Worm (Caenorhabditis elegans): ENCODE data around the gene Y17G7B.20.

The Y17G7B.20 gene

ce11 chrII:11960596-11961217, 18.9 kb downstream of the Y17G7B.20 start:
- TF ChIP-seq T22C8.4 (GFP tag; IDR thresholded peaks at IDR 0.05), result peak; percentile 99
- peak; percentile 99 for TF ChIP-seq ztf-23 (GFP tag; IDR thresholded peaks at IDR 0.05)
- TF ChIP-seq cog-1 (tag; optimal IDR thresholded peaks at IDR 0.05), result peak; percentile 100
- peak; percentile 100 for TF ChIP-seq tab-1 (GFP tag; IDR thresholded peaks at IDR 0.05)
- TF ChIP-seq flt-1 (GFP tag; IDR thresholded peaks at IDR 0.05), result peak; percentile 100
- TF ChIP-seq klf-2 (GFP tag; conservative IDR thresholded peaks at IDR 0.05), result peak; percentile 100
- TF ChIP-seq ztf-29 (GFP tag; IDR thresholded peaks at IDR 0.05), result peak; percentile 100
- peak; percentile 95 for TF ChIP-seq med-1 (GFP tag; optimal IDR thresholded peaks at IDR 0.05; ENCODE audit: insufficient read depth)
- peak; percentile 99 for TF ChIP-seq ref-1 (GFP tag; conservative IDR thresholded peaks at IDR 0.05)

ce11 chrII:11958793-11959574, 20.7 kb downstream of the Y17G7B.20 start:
- TF ChIP-seq ztf-23 (GFP tag; IDR thresholded peaks at IDR 0.05) (peak; percentile 74), klf-2 (GFP tag; conservative IDR thresholded peaks at IDR 0.05) (no peak), cog-1 (tag; optimal IDR thresholded peaks at IDR 0.05) (peak; percentile 75), flt-1 (GFP tag; IDR thresholded peaks at IDR 0.05) (peak; percentile 84), med-1 (GFP tag; optimal IDR thresholded peaks at IDR 0.05; ENCODE audit: insufficient read depth) (no peak), ztf-29 (GFP tag; IDR thresholded peaks at IDR 0.05) (peak; percentile 62; the same call in 1 of the 2 replicates), T22C8.4 (GFP tag; IDR thresholded peaks at IDR 0.05) (no peak; the same call in 1 of the 2 replicates), ref-1 (GFP tag; conservative IDR thresholded peaks at IDR 0.05) (peak; percentile 60), tab-1 (GFP tag; IDR thresholded peaks at IDR 0.05) (no peak)

ce11 chrII:11954811-11955210, 24.8 kb downstream of the Y17G7B.20 start:
- TF ChIP-seq cog-1 (tag; optimal IDR thresholded peaks at IDR 0.05), result no peak
- peak; percentile 21; the same call in 1 of the 2 replicates for TF ChIP-seq ztf-29 (GFP tag; IDR thresholded peaks at IDR 0.05)

- no peak for TF ChIP-seq cog-1 (tag; optimal IDR thresholded peaks at IDR 0.05)
- no peak for TF ChIP-seq med-1 (GFP tag; optimal IDR thresholded peaks at IDR 0.05; ENCODE audit: insufficient read depth)
- TF ChIP-seq flt-1 (GFP tag; IDR thresholded peaks at IDR 0.05), result no peak
- no peak for TF ChIP-seq ztf-29 (GFP tag; IDR thresholded peaks at IDR 0.05)
- no peak for TF ChIP-seq ref-1 (GFP tag; conservative IDR thresholded peaks at IDR 0.05)
- no peak for TF ChIP-seq T22C8.4 (GFP tag; IDR thresholded peaks at IDR 0.05)
- TF ChIP-seq ztf-23 (GFP tag; IDR thresholded peaks at IDR 0.05), result no peak
- TF ChIP-seq tab-1 (GFP tag; IDR thresholded peaks at IDR 0.05), result no peak
- no peak for TF ChIP-seq klf-2 (GFP tag; conservative IDR thresholded peaks at IDR 0.05)
Observed at ce11 chrII:11954208-11954607, 25.4 kb downstream of the Y17G7B.20 start, which contains the start of gene W03C9.6. Gene W03C9.6, plus strand, starts transcription at chrII:11954508.

ce11 chrII:11952963-11953362, 26.7 kb downstream of the Y17G7B.20 start:
- no peak for TF ChIP-seq ztf-29 (GFP tag; IDR thresholded peaks at IDR 0.05)

ce11 chrII:11948459-11948858, 31.2 kb downstream of the Y17G7B.20 start, which contains the start of gene W03C9.8:
Gene W03C9.8, plus strand, starts transcription at chrII:11948759.
- TF ChIP-seq med-1 (GFP tag; optimal IDR thresholded peaks at IDR 0.05; ENCODE audit: insufficient read depth) (no peak), ztf-29 (GFP tag; IDR thresholded peaks at IDR 0.05) (no peak), ref-1 (GFP tag; conservative IDR thresholded peaks at IDR 0.05) (no peak), tab-1 (GFP tag; IDR thresholded peaks at IDR 0.05) (no peak), cog-1 (tag; optimal IDR thresholded peaks at IDR 0.05) (no peak), T22C8.4 (GFP tag; IDR thresholded peaks at IDR 0.05) (no peak), ztf-23 (GFP tag; IDR thresholded peaks at IDR 0.05) (no peak), flt-1 (GFP tag; IDR thresholded peaks at IDR 0.05) (no peak), klf-2 (GFP tag; conservative IDR thresholded peaks at IDR 0.05) (no peak)

- no peak for TF ChIP-seq T22C8.4 (GFP tag; IDR thresholded peaks at IDR 0.05)
- TF ChIP-seq cog-1 (tag; optimal IDR thresholded peaks at IDR 0.05), result no peak
- TF ChIP-seq med-1 (GFP tag; optimal IDR thresholded peaks at IDR 0.05; ENCODE audit: insufficient read depth), result no peak
- no peak for TF ChIP-seq tab-1 (GFP tag; IDR thresholded peaks at IDR 0.05)
- TF ChIP-seq ztf-29 (GFP tag; IDR thresholded peaks at IDR 0.05), result no peak
- TF ChIP-seq ref-1 (GFP tag; conservative IDR thresholded peaks at IDR 0.05), result no peak
- TF ChIP-seq flt-1 (GFP tag; IDR thresholded peaks at IDR 0.05), result no peak
Observed at ce11 chrII:11936393-11936792, 43.3 kb downstream of the Y17G7B.20 start.

ce11 chrII:11935266-11935665, 44.4 kb downstream of the Y17G7B.20 start, which contains the start of gene lin-29:
Gene lin-29, minus strand, starts transcription at chrII:11935343.
- no peak for TF ChIP-seq flt-1 (GFP tag; IDR thresholded peaks at IDR 0.05)
- no peak for TF ChIP-seq ztf-23 (GFP tag; IDR thresholded peaks at IDR 0.05)
- no peak for TF ChIP-seq cog-1 (tag; optimal IDR thresholded peaks at IDR 0.05)
- no peak for TF ChIP-seq ref-1 (GFP tag; conservative IDR thresholded peaks at IDR 0.05)
- TF ChIP-seq ztf-29 (GFP tag; IDR thresholded peaks at IDR 0.05), result no peak

- peak; percentile 52; the same call in 1 of the 2 replicates for TF ChIP-seq ztf-29 (GFP tag; IDR thresholded peaks at IDR 0.05)
- TF ChIP-seq flt-1 (GFP tag; IDR thresholded peaks at IDR 0.05), result no peak
Observed at ce11 chrII:11930132-11930531, 49.5 kb downstream of the Y17G7B.20 start.

ce11 chrII:11928752-11929151, 50.9 kb downstream of the Y17G7B.20 start:
- no peak for TF ChIP-seq flt-1 (GFP tag; IDR thresholded peaks at IDR 0.05)
- TF ChIP-seq tab-1 (GFP tag; IDR thresholded peaks at IDR 0.05), result no peak
- no peak for TF ChIP-seq ztf-23 (GFP tag; IDR thresholded peaks at IDR 0.05)
- TF ChIP-seq T22C8.4 (GFP tag; IDR thresholded peaks at IDR 0.05), result no peak
- TF ChIP-seq klf-2 (GFP tag; conservative IDR thresholded peaks at IDR 0.05), result no peak
- no peak for TF ChIP-seq cog-1 (tag; optimal IDR thresholded peaks at IDR 0.05)

All from whole organism, midembryonic.